Fruit fly (Drosophila melanogaster) whole organism, wandering third instar larva: Measurements from ENCODE around the gene Gs2.

Experiments
- Hnf4 ChIP-seq: fragments of 200-800 bp; sonication (Bioruptor generic); optimal IDR thresholded peaks from 2 replicates; lab custom pipeline; 2016; ENCODE audit warnings: missing biosample characterization, mild to moderate bottlenecking, missing genetic modification characterization
- Hr83 ChIP-seq: fragments of 200-300 bp; sonication (Bioruptor generic); optimal IDR thresholded peaks from 2 replicates; lab custom pipeline; 2016; ENCODE audit warnings: missing biosample characterization, mild to moderate bottlenecking, missing genetic modification characterization, moderate library complexity; ENCODE audit not compliant: poor library complexity, severe bottlenecking
- Jra ChIP-seq: sonication (Bioruptor generic); optimal IDR thresholded peaks from 2 replicates; lab custom pipeline; 2016; ENCODE audit warnings: missing biosample characterization, missing genetic modification characterization
- Vsx2 ChIP-seq: fragments of 200-300, 225-300 bp; sonication (Bioruptor generic); optimal IDR thresholded peaks from 2 replicates; lab custom pipeline; 2018; ENCODE audit warnings: missing biosample characterization, missing genetic modification characterization; ENCODE audit not compliant: partially characterized antibody
- br ChIP-seq: fragments of 200-800 bp; sonication (Bioruptor generic); optimal IDR thresholded peaks from 2 replicates; lab custom pipeline; 2016; ENCODE audit warnings: missing biosample characterization, missing genetic modification characterization
- pan ChIP-seq: fragments of >200 bp; optimal IDR thresholded peaks from 2 replicates; lab custom pipeline; 2017
- psq ChIP-seq: fragments of 200-800 bp; sonication (Bioruptor generic); optimal IDR thresholded peaks from 3 replicates; lab custom pipeline; 2017; ENCODE audit warnings: missing biosample characterization, mild to moderate bottlenecking, missing genetic modification characterization, moderate library complexity
- sv ChIP-seq: fragments of 200-800 bp; sonication (Bioruptor generic); optimal IDR thresholded peaks from 3 replicates; lab custom pipeline; 2016; ENCODE audit warnings: missing biosample characterization, missing genetic modification characterization

dm6 chrX:11425401-11425800 is 2.8 kb downstream of the Gs2 start:
- TF ChIP-seq Jra (GFP tag; lab: Kevin White, UChicago): no peak
- TF ChIP-seq br (GFP tag; lab: Kevin White, UChicago): no peak
- no peak for TF ChIP-seq Hnf4 (GFP tag; lab: Kevin White, UChicago)
- TF ChIP-seq psq (GFP tag; lab: Kevin White, UChicago): no peak
- no peak for TF ChIP-seq pan (lab: Kevin White, UChicago)
- no peak for TF ChIP-seq sv (GFP tag; lab: Kevin White, UChicago)
- no peak for TF ChIP-seq Vsx2 (GFP tag; lab: Kevin White, UChicago)
- no peak for TF ChIP-seq Hr83 (GFP tag; lab: Kevin White, UChicago)
